Worm (Caenorhabditis elegans) whole organism, L2 larva: ENCODE results near the gene irld-11.

Source experiments
- lin-39 ChIP-seq: fragments of 150-350 bp; optimal IDR thresholded peaks from 2 replicates; lab custom pipeline; 2014; ENCODE audit warnings: missing biosample characterization, missing genetic modification reagents, missing genetic modification characterization
- nhr-11 ChIP-seq: fragments of 150-350 bp; optimal IDR thresholded peaks from 2 replicates; lab custom pipeline; 2014; ENCODE audit warnings: missing biosample characterization, missing genetic modification characterization
- skn-1 ChIP-seq: sonication (generic microtip); optimal IDR thresholded peaks from 2 replicates; lab custom pipeline; 2017; ENCODE audit warnings: missing biosample characterization, missing genetic modification characterization
- snpc-4 ChIP-seq: fragments of 150-350 bp; optimal IDR thresholded peaks from 2 replicates; lab custom pipeline; 2014; ENCODE audit warnings: missing biosample characterization, missing genetic modification characterization
- ztf-11 ChIP-seq: sonication (generic microtip); optimal IDR thresholded peaks from 2 replicates; lab custom pipeline; 2017; ENCODE audit warnings: missing biosample characterization, missing genetic modification characterization

DNA sequence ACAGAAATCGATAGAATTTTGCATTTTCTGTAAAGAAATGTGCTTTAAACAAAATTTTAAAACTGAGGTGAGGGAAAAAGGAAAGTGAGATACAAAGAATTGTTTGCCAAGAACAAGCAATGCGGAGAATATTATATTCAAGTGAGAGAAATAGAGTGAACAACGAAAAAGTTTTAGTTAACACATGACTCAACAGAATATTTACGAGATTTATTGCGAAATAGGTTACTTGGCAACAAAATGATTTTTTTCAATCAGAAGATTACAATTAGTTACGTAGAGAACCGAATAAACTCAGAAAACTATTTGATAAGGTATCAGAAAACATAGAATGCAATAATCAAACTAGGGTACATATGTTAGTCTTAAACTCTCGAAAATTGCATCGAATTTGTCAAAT is 33.5 kb upstream of the irld-11 start, which contains the start of gene nhr-117:
- TF ChIP-seq snpc-4 (tag; lab: Kevin White, UChicago) = no peak
- no peak for TF ChIP-seq ztf-11 (tag; lab: Kevin White, UChicago)
- TF ChIP-seq nhr-11 = no peak
- TF ChIP-seq skn-1 (tag; lab: Kevin White, UChicago) = no peak
- no peak for TF ChIP-seq lin-39 (tag; lab: Kevin White, UChicago)
